Fruit fly (Drosophila melanogaster): ENCODE results near the gene CG15046.

DNA sequence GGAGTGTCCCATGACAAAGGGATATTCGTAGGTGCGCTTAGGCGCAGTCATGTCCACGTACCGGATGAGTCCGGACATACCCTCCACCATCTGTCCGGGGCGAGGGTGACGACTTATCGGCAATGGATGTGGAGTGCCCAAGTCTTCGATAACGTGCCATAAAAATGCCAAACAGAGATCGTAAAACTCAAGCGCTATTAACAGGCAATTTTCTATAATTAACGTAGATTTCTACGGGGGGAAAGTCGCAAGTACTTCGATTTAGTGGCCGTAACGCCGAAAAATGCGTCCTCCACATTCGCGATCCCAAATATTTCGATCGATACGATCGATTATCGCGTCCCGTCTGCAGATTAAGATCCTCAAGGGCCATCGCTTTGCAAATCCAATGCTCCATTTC lies 20.0 kb upstream of the CG15046 start:
- no peak for TF ChIP-seq CG10631 (GFP tag; optimal IDR thresholded peaks at IDR 0.05)
- TF ChIP-seq Ets96B (tag; optimal IDR thresholded peaks at IDR 0.05): no peak
- TF ChIP-seq CG3919 (GFP tag; optimal IDR thresholded peaks at IDR 0.05): no peak
- no peak for TF ChIP-seq lz (GFP tag; optimal IDR thresholded peaks at IDR 0.05)
- TF ChIP-seq dac (GFP tag; optimal IDR thresholded peaks at IDR 0.05): no peak
- TF ChIP-seq CG11902 (GFP tag; optimal IDR thresholded peaks at IDR 0.05): no peak
- no peak for TF ChIP-seq CG6854 (GFP tag; optimal IDR thresholded peaks at IDR 0.05)
- no peak for TF ChIP-seq salr (GFP tag; optimal IDR thresholded peaks at IDR 0.05)
- no peak for TF ChIP-seq Lpt (GFP tag; optimal IDR thresholded peaks at IDR 0.05)
- no peak for TF ChIP-seq Sox102F (GFP tag; optimal IDR thresholded peaks at IDR 0.05)
- TF ChIP-seq Met (GFP tag; optimal IDR thresholded peaks at IDR 0.05): no peak
- TF ChIP-seq OdsH (GFP tag; optimal IDR thresholded peaks at IDR 0.05): no peak
